Fruit fly (Drosophila melanogaster) whole organism, embryonic: ENCODE data around the gene CG5882.

ENCODE experiments used
- CG10209 ChIP-seq: fragments of 200-800 bp; sonication (Bioruptor generic); optimal IDR thresholded peaks from 3 replicates; lab custom pipeline; 2017; ENCODE audit warnings: missing biosample characterization, mild to moderate bottlenecking, missing genetic modification characterization, missing genetic modification reagents
- CG10267 ChIP-seq: fragments of 200-800 bp; sonication (Bioruptor generic); optimal IDR thresholded peaks from 2 replicates; lab custom pipeline; 2018; ENCODE audit warnings: missing biosample characterization, mild to moderate bottlenecking, missing genetic modification characterization, moderate library complexity
- CG10274 ChIP-seq: fragments of 200-800 bp; sonication (Bioruptor generic); optimal IDR thresholded peaks from 3 replicates; lab custom pipeline; 2017; ENCODE audit warnings: missing biosample characterization, mild to moderate bottlenecking, missing genetic modification characterization
- CG10321 ChIP-seq: fragments of 200-800 bp; sonication (Bioruptor generic); IDR thresholded peaks from 2 replicates; pipeline ENCODE4 v1.3.6; 2022; ENCODE audit warnings: missing biosample characterization, missing genetic modification characterization
- CG10543 ChIP-seq: fragments of 200-800 bp; sonication (Bioruptor generic); optimal IDR thresholded peaks from 3 replicates; lab custom pipeline; 2017; ENCODE audit warnings: missing biosample characterization, mild to moderate bottlenecking, missing genetic modification characterization, moderate library complexity
- CG11695 ChIP-seq: fragments of 200-800 bp; sonication (Bioruptor generic); IDR thresholded peaks from 3 replicates; pipeline ENCODE4 v1.3.6; 2022; ENCODE audit warnings: missing biosample characterization, missing genetic modification characterization
- CG11723 ChIP-seq: fragments of 200-800 bp; sonication (Bioruptor generic); optimal IDR thresholded peaks from 2 replicates; lab custom pipeline; 2017; ENCODE audit warnings: missing biosample characterization, mild to moderate bottlenecking, missing genetic modification characterization
- CG12391 ChIP-seq: fragments of 200-800 bp; sonication (Bioruptor generic); optimal IDR thresholded peaks from 3 replicates; lab custom pipeline; 2018; ENCODE audit warnings: missing biosample characterization, mild to moderate bottlenecking, missing genetic modification characterization, moderate library complexity
- CG15514 ChIP-seq: fragments of 200-800 bp; sonication (Bioruptor generic); optimal IDR thresholded peaks from 3 replicates; lab custom pipeline; 2017; ENCODE audit warnings: missing biosample characterization, missing genetic modification characterization, mild to moderate bottlenecking, moderate library complexity, missing genetic modification reagents
- CG1603 ChIP-seq: fragments of 200-800 bp; sonication (Bioruptor generic); optimal IDR thresholded peaks from 2 replicates; lab custom pipeline; 2019; ENCODE audit warnings: missing biosample characterization, mild to moderate bottlenecking, missing genetic modification characterization, moderate library complexity
- CG16779 ChIP-seq: fragments of 200-800 bp; sonication (Bioruptor generic); IDR thresholded peaks from 2 replicates; pipeline ENCODE4 v1.3.6; 2022; ENCODE audit warnings: missing biosample characterization, missing genetic modification characterization
- CG30431 ChIP-seq: fragments of 200-800 bp; sonication (Bioruptor generic); optimal IDR thresholded peaks from 2 replicates; lab custom pipeline; 2017; ENCODE audit warnings: missing biosample characterization, missing genetic modification characterization
- CG32532 ChIP-seq: fragments of 200-800 bp; sonication (Bioruptor generic); IDR thresholded peaks from 2 replicates; pipeline ENCODE4 v1.3.6; 2022; ENCODE audit warnings: missing biosample characterization, missing genetic modification characterization
- CG3281 ChIP-seq: fragments of 200-800 bp; sonication (Bioruptor generic); optimal IDR thresholded peaks from 3 replicates; lab custom pipeline; 2017; ENCODE audit warnings: missing biosample characterization, mild to moderate bottlenecking, missing genetic modification characterization
- CG3407 ChIP-seq: fragments of 200-800 bp; sonication (Bioruptor generic); optimal IDR thresholded peaks from 2 replicates; lab custom pipeline; 2018; ENCODE audit warnings: missing biosample characterization, mild to moderate bottlenecking, missing genetic modification characterization
- CG34376 ChIP-seq: fragments of 200-800 bp; sonication (Bioruptor generic); optimal IDR thresholded peaks from 2 replicates; lab custom pipeline; 2018; ENCODE audit warnings: missing biosample characterization, mild to moderate bottlenecking, missing genetic modification characterization
- CG7357 ChIP-seq: fragments of 200-800 bp; sonication (Bioruptor generic); IDR thresholded peaks from 3 replicates; pipeline ENCODE4 v1.3.6; 2022; ENCODE audit warnings: missing biosample characterization, missing genetic modification characterization
- CHES-1-like ChIP-seq: fragments of 200-800 bp; sonication (Bioruptor generic); optimal IDR thresholded peaks from 2 replicates; lab custom pipeline; 2016; ENCODE audit warnings: missing biosample characterization, missing genetic modification characterization
- D ChIP-seq, 2 experiments: fragments of 200-800 bp in 1 of 2; fragments of >200 bp in 1 of 2; sonication (Bioruptor generic) in 1 of 2; optimal IDR thresholded peaks; 2 replicates in 1 of 2; 3 replicates in 1 of 2; lab custom pipeline; 2017; ENCODE audit warnings: mild to moderate bottlenecking in 1 of 2, missing biosample characterization in 1 of 2, missing genetic modification characterization in 1 of 2, missing genetic modification reagents in 1 of 2
- Doc3 ChIP-seq: fragments of 200-800 bp; sonication (Bioruptor generic); IDR thresholded peaks from 3 replicates; pipeline ENCODE4 v1.3.6; 2022; ENCODE audit warnings: missing biosample characterization, missing genetic modification characterization; ENCODE audit not compliant: partially characterized antibody
- Drgx ChIP-seq: fragments of 200-800 bp; sonication (Bioruptor generic); IDR thresholded peaks from 2 replicates; pipeline ENCODE4 v1.3.6; 2022; ENCODE audit warnings: missing biosample characterization, missing genetic modification characterization
- Fer1 ChIP-seq: fragments of 200-800 bp; sonication (Bioruptor generic); optimal IDR thresholded peaks from 2 replicates; lab custom pipeline; 2017; ENCODE audit warnings: missing biosample characterization, mild to moderate bottlenecking, missing genetic modification characterization
- Gsc ChIP-seq: fragments of 200-800 bp; sonication (Bioruptor generic); IDR thresholded peaks from 2 replicates; pipeline ENCODE4 v1.3.6; 2022; ENCODE audit warnings: missing biosample characterization, missing genetic modification characterization
- Med ChIP-seq: fragments of 200-800 bp; sonication (Bioruptor generic); peaks from one replicate; lab custom pipeline; 2016; ENCODE audit warnings: missing biosample characterization, missing genetic modification characterization, mild to moderate bottlenecking, inconsistent platforms, moderate library complexity
- Meics ChIP-seq: fragments of 200-800 bp; sonication (Bioruptor generic); optimal IDR thresholded peaks from 2 replicates; lab custom pipeline; 2017; ENCODE audit warnings: missing biosample characterization, mild to moderate bottlenecking, missing genetic modification characterization
- NfI ChIP-seq: fragments of 200-800 bp; sonication (Bioruptor generic); optimal IDR thresholded peaks from 3 replicates; lab custom pipeline; 2018; ENCODE audit warnings: missing biosample characterization, mild to moderate bottlenecking, missing genetic modification characterization, moderate library complexity
- Poxn ChIP-seq: fragments of 200-800 bp; sonication (Bioruptor generic); IDR thresholded peaks from 2 replicates; pipeline ENCODE4 v1.3.6; 2022; ENCODE audit warnings: missing biosample characterization, missing genetic modification characterization
- Xbp1 ChIP-seq: fragments of 200-800 bp; sonication (Bioruptor generic); optimal IDR thresholded peaks from 3 replicates; lab custom pipeline; 2016; ENCODE audit warnings: missing biosample characterization, mild to moderate bottlenecking, missing genetic modification characterization
- caup ChIP-seq: fragments of 200-800 bp; sonication (Bioruptor generic); optimal IDR thresholded peaks from 3 replicates; lab custom pipeline; 2017; ENCODE audit warnings: missing biosample characterization, mild to moderate bottlenecking, missing genetic modification characterization, moderate library complexity; ENCODE audit not compliant: severe bottlenecking
- ci ChIP-seq: fragments of 200-800 bp; sonication (Bioruptor generic); IDR thresholded peaks from 3 replicates; pipeline ENCODE4 v1.3.6; 2022; ENCODE audit warnings: missing biosample characterization, missing genetic modification characterization
- crp ChIP-seq, 2 experiments: fragments of 200-800 bp; sonication (Bioruptor generic); optimal IDR thresholded peaks; 2 replicates in 1 of 2; 3 replicates in 1 of 2; lab custom pipeline; 2017; ENCODE audit warnings: missing biosample characterization in 2 of 2, missing genetic modification characterization in 2 of 2, mild to moderate bottlenecking in 1 of 2, moderate library complexity in 1 of 2
- da ChIP-seq: fragments of 200-800 bp; sonication (Bioruptor generic); optimal IDR thresholded peaks from 2 replicates; lab custom pipeline; 2016; ENCODE audit warnings: missing biosample characterization, missing genetic modification characterization
- dmrt99B ChIP-seq: fragments of 200-800 bp; sonication (Bioruptor generic); optimal IDR thresholded peaks from 2 replicates; lab custom pipeline; 2018; ENCODE audit warnings: missing biosample characterization, mild to moderate bottlenecking, missing genetic modification characterization, moderate library complexity
- dysf ChIP-seq: fragments of 200-800 bp; sonication (Bioruptor generic); IDR thresholded peaks from 3 replicates; pipeline ENCODE4 v1.3.6; 2022; ENCODE audit warnings: missing biosample characterization, missing genetic modification characterization
- grau ChIP-seq: fragments of 200-800 bp; optimal IDR thresholded peaks from 3 replicates; lab custom pipeline; 2019; ENCODE audit warnings: missing biosample characterization, mild to moderate bottlenecking, missing genetic modification characterization, moderate library complexity
- grn ChIP-seq: fragments of 200-800 bp; sonication (Bioruptor generic); optimal IDR thresholded peaks from 3 replicates; lab custom pipeline; 2017; ENCODE audit warnings: missing biosample characterization, missing genetic modification characterization
- hb ChIP-seq: fragments of 200-800 bp; sonication (Bioruptor generic); IDR thresholded peaks from 3 replicates; pipeline ENCODE4 v1.3.6; 2022; ENCODE audit warnings: missing biosample characterization, missing genetic modification characterization; ENCODE audit not compliant: partially characterized antibody
- jigr1 ChIP-seq: fragments of 200-800 bp; sonication (Bioruptor generic); IDR thresholded peaks from 3 replicates; pipeline ENCODE4 v1.3.6; 2022; ENCODE audit warnings: missing biosample characterization, missing genetic modification characterization
- lab ChIP-seq: fragments of 200-800 bp; sonication (Bioruptor generic); optimal IDR thresholded peaks from 3 replicates; lab custom pipeline; 2017; ENCODE audit warnings: missing biosample characterization, missing genetic modification characterization, mild to moderate bottlenecking, moderate library complexity, missing genetic modification reagents
- lilli ChIP-seq: fragments of 200-800 bp; sonication (Bioruptor generic); optimal IDR thresholded peaks from 3 replicates; lab custom pipeline; 2016; ENCODE audit warnings: missing biosample characterization, missing genetic modification characterization
- otp ChIP-seq: fragments of 200-800 bp; sonication (Bioruptor generic); IDR thresholded peaks from 3 replicates; pipeline ENCODE4, ENCODE4 v1.3.6; 2022; ENCODE audit warnings: missing biosample characterization, missing genetic modification characterization
- phol ChIP-seq: fragments of 200-800 bp; sonication (Bioruptor generic); optimal IDR thresholded peaks from 3 replicates; lab custom pipeline; 2018; ENCODE audit warnings: missing biosample characterization, mild to moderate bottlenecking, missing genetic modification characterization, moderate library complexity
- row ChIP-seq: fragments of 200-800 bp; sonication (Bioruptor generic); IDR thresholded peaks from 3 replicates; pipeline ENCODE4 v1.3.6; 2022; ENCODE audit warnings: missing biosample characterization, missing genetic modification characterization
- vfl ChIP-seq: fragments of 200-800 bp; sonication (Bioruptor generic); optimal IDR thresholded peaks from 2 replicates; lab custom pipeline; 2016; ENCODE audit warnings: missing biosample characterization, missing genetic modification characterization
- zfh1 ChIP-seq: fragments of 200-800 bp; sonication (Bioruptor generic); IDR thresholded peaks from 3 replicates; pipeline ENCODE4 v1.3.6; 2022; ENCODE audit warnings: missing biosample characterization, missing genetic modification characterization

Gene CG5882

DNA sequence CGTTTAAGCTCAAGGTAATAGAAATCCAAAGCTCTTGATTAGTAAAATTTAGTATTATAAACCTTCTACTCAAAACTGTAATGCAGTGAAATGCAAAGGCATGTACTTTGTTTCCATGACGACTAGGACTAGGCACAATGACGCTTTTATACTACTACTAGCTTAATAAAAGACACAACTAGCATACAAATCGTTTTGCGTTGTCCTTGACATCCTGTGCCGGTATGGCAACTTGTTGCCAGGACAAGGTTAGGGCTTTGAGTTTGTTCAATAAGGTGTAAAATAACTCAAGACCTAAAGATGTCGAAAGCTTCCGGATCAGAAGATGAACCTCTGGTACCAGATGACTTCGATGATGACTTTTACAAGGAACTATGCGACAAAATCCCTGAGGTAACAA is at the start of gene CG5882:
TSS of gene CG5882 (plus strand) at position 301 of the 400 bp plus-strand sequence.
- TF ChIP-seq Poxn (GFP tag; lab: Robert Waterston, UW) (no peak), CG10209 (GFP tag; lab: Kevin White, UChicago) (no peak), CG34376 (GFP tag; lab: Kevin White, UChicago) (no peak), phol (tag; lab: Kevin White, UChicago) (no peak), dmrt99B (tag; lab: Kevin White, UChicago) (no peak), da (GFP tag; lab: Kevin White, UChicago) (no peak), CG11695 (GFP tag; lab: Robert Waterston, UW) (no peak), CG7357 (GFP tag; lab: Robert Waterston, UW) (no peak), hb (GFP tag; lab: Robert Waterston, UW) (no peak), caup (no peak), CG3281 (GFP tag; lab: Kevin White, UChicago) (no peak), CG30431 (GFP tag; lab: Kevin White, UChicago) (no peak), CG1603 (tag; lab: Kevin White, UChicago) (no peak), Gsc (GFP tag; lab: Robert Waterston, UW) (no peak), CG11723 (no peak)

- TF ChIP-seq lilli (GFP tag; lab: Kevin White, UChicago) (no peak), zfh1 (no peak), CHES-1-like (GFP tag; lab: Kevin White, UChicago) (no peak), dysf (peak; percentile 23; the same call in 1 of the 3 replicates), Poxn (GFP tag; lab: Robert Waterston, UW) (no peak), NfI (GFP tag; lab: Kevin White, UChicago) (no peak), CG15514 (GFP tag; lab: Kevin White, UChicago) (peak; percentile 22), jigr1 (GFP tag; lab: Robert Waterston, UW) (no peak), Med (GFP tag; lab: Kevin White, UChicago) (peak; percentile 72), CG32532 (no peak), CG12391 (tag; lab: Kevin White, UChicago) (no peak), CG10274 (GFP tag; lab: Kevin White, UChicago) (peak; percentile 51), Drgx (peak; percentile 12; the same call in 1 of the 2 replicates), ci (GFP tag; lab: Robert Waterston, UW) (0 out of 3 replicates have a peak, but pooled peaks have one; percentile 11), lab (peak; percentile 2)
Observed at dm6 chr3R:27069201-27069600, 49.2 kb upstream of the CG5882 start.

DNA sequence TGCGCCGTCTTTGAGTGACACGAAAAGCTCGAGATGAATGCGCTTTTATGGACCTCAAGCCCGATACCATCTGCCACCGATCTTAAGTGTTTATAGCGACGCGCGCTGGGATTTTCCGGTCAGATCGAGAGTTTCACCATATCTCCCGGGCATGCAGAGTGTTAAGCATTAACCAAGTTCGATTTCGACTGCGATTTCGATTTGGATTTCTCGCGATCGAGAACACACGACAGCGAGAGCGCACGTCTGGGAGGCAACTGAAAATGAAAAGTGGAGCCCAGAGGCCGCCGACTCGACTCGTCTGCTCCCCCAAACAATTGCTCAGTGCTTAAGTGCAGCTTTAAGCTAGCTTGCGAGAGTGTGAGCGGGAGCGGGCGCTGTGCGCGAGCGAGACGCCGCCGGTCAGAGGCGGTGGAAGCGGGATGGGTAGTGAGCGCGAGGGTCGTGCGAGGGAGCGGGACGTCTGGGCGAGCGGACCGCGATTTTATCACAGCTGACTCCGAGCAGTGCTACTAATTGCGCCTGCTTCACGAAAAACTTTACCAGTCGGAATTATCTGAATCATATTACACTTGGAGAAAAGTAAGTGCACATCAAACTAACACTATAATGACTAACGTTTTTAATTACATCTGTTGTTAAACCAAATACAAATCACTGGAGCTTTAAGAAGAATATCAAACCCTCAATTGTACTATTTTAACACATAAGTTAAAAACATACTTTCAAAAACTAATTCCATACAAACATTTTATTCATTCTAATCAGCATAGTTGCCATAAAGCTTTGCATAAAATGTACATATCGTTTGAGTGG is 48.4 kb upstream of the CG5882 start, which contains the start of gene spz:
TSS of gene spz (minus strand) at position 261 of the 816 bp plus-strand sequence.
- TF ChIP-seq CG10543, result peak; percentile 73
- TF ChIP-seq grau (tag; lab: Kevin White, UChicago), result peak; percentile 18
- TF ChIP-seq Meics (GFP tag; lab: Kevin White, UChicago), result peak; percentile 7
- no peak for TF ChIP-seq CG10267 (tag; lab: Kevin White, UChicago)
- TF ChIP-seq grn, result peak; percentile 53
- no peak for TF ChIP-seq vfl (GFP tag; lab: Kevin White, UChicago)
- TF ChIP-seq Doc3 (GFP tag; lab: Robert Waterston, UW), result 0 out of 3 replicates have a peak, but pooled peaks have one; percentile 28
- no peak for TF ChIP-seq otp (GFP tag; lab: Robert Waterston, UW)
- TF ChIP-seq D (optimal IDR thresholded peaks at IDR 0.05; lab: Kevin White, UChicago), result no peak
- TF ChIP-seq D (GFP tag; optimal IDR thresholded peaks at IDR 0.05; lab: Kevin White, UChicago), result no peak
- peak; percentile 30; the same call in 1 of the 2 replicates for TF ChIP-seq Drgx
- peak; percentile 50 for TF ChIP-seq CG1603 (tag; lab: Kevin White, UChicago)
- peak; percentile 85 for TF ChIP-seq CG10321 (GFP tag; lab: Robert Waterston, UW)
- no peak for TF ChIP-seq CG16779 (GFP tag; lab: Robert Waterston, UW)
- TF ChIP-seq Xbp1 (GFP tag; lab: Kevin White, UChicago), result peak; percentile 32
- no peak for TF ChIP-seq Fer1 (GFP tag; lab: Kevin White, UChicago)
- TF ChIP-seq CG3407, result no peak
- peak in 1 of 2 experiments; percentile 40 for TF ChIP-seq crp (GFP tag; optimal IDR thresholded peaks at IDR 0.05; lab: Kevin White, UChicago)
- TF ChIP-seq hb (GFP tag; lab: Robert Waterston, UW), result no peak
- peak; percentile 46; the same call in 1 of the 3 replicates for TF ChIP-seq row (GFP tag; lab: Robert Waterston, UW)
